Fruit fly (Drosophila melanogaster): ENCODE results near the gene CG9593.

The CG9593 gene

DNA sequence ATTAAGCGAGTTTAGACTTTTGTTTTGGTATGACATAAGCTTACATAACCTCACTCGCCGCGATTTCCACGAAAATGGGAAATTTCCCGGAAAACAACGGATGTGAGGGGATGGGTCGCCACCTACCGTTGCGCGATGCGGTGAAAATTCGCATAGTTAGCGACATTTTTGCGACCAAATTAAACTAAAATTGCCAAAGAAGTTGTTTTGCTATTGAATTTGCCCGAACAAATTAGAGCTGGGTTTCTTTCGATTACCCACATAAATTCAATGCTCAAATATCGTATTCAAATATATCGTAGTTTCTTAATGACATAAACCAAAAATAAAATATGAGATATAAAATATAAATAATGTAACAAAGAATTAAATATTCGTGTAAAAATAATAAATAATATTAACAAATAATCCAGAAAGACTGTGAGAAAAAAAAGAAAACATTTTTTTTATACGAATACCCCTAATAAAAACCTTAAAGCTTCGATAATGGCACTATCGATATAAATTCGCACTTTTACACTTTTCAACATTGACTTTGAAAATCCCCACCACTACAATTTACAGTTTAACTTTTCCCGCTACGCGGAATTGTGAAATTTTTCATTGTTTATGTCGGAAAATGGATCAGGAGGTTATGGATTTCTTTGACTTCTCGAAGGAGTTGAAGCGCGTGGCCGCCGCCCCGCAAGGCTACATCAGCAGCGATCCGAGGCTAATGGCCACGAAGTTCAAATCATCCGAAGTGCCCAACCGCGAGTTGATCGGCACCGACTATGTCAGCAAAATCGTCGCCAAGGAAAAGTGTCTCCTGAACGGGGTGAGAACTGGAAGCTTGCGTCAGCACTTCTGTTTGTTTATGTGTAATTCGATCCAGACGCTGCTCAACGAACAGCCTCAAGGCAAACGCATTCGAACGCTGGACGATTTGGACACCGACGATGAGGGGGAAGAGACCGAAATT, 35.1 kb downstream of the CG9593 start, which contains the start of the genes ND-23 and spn-E (continued):
- peak; percentile 26 for TF ChIP-seq lilli (GFP tag; optimal IDR thresholded peaks at IDR 0.05)
- no peak for TF ChIP-seq Nf-YB (GFP tag; optimal IDR thresholded peaks at IDR 0.05)
- no peak for TF ChIP-seq zfh2 (GFP tag; optimal IDR thresholded peaks at IDR 0.05)
- TF ChIP-seq Fer2 (tag; optimal IDR thresholded peaks at IDR 0.05) = peak; percentile 53
- TF ChIP-seq CG7556 (GFP tag; optimal IDR thresholded peaks at IDR 0.05) = peak; percentile 44
- no peak for TF ChIP-seq CG7987 (GFP tag; optimal IDR thresholded peaks at IDR 0.05)
- TF ChIP-seq CG14965 (GFP tag; optimal IDR thresholded peaks at IDR 0.05; ENCODE audit: borderline replicate concordance) = no peak
- TF ChIP-seq CG33213 (GFP tag; optimal IDR thresholded peaks at IDR 0.05) = no peak
- TF ChIP-seq CG2202 (tag; optimal IDR thresholded peaks at IDR 0.05) = no peak
- no peak for TF ChIP-seq CG4404 (GFP tag; IDR thresholded peaks at IDR 0.05)
- no peak for TF ChIP-seq eve (GFP tag; optimal IDR thresholded peaks at IDR 0.05)
- TF ChIP-seq sr (GFP tag; IDR thresholded peaks at IDR 0.05) = no peak
- peak; percentile 16; the same call in 1 of the 3 replicates for TF ChIP-seq dysf (GFP tag; IDR thresholded peaks at IDR 0.05)
- peak in 1 of 2 experiments; percentile 1 for TF ChIP-seq insv (GFP tag; optimal IDR thresholded peaks at IDR 0.05)
- no peak for TF ChIP-seq sim (GFP tag; IDR thresholded peaks at IDR 0.05)
- TF ChIP-seq tap (tag; optimal IDR thresholded peaks at IDR 0.05) = no peak
- TF ChIP-seq Stat92E (GFP tag; optimal IDR thresholded peaks at IDR 0.05) = no peak
- TF ChIP-seq CG12391 (tag; optimal IDR thresholded peaks at IDR 0.05) = peak; percentile 83
- TF ChIP-seq CG17359 (tag; optimal IDR thresholded peaks at IDR 0.05) = peak; percentile 28
- TF ChIP-seq HmgZ (tag; optimal IDR thresholded peaks at IDR 0.05) = no peak
- no peak for TF ChIP-seq C15 (GFP tag; IDR thresholded peaks at IDR 0.05)
- TF ChIP-seq Meics (GFP tag; optimal IDR thresholded peaks at IDR 0.05) = peak; percentile 43
- TF ChIP-seq CG2199 (GFP tag; IDR thresholded peaks at IDR 0.05) = no peak
- peak; percentile 67 for TF ChIP-seq CG15696 (tag; optimal IDR thresholded peaks at IDR 0.05)
- peak; percentile 70 for TF ChIP-seq Bgb (GFP tag; IDR thresholded peaks at IDR 0.05; ENCODE audit: partially characterized antibody)
- TF ChIP-seq CG15011 (GFP tag; optimal IDR thresholded peaks at IDR 0.05) = no peak
- peak; percentile 72 for TF ChIP-seq CG9932 (GFP tag; IDR thresholded peaks at IDR 0.05)
- TF ChIP-seq ken (GFP tag; IDR thresholded peaks at IDR 0.05) = 0 out of 3 replicates have a peak, but pooled peaks have one; percentile 47
- peak; percentile 49 for TF ChIP-seq CG9817 (tag; optimal IDR thresholded peaks at IDR 0.05)
- no peak for TF ChIP-seq CG11504 (tag; optimal IDR thresholded peaks at IDR 0.05)
- TF ChIP-seq CG10366 (GFP tag; IDR thresholded peaks at IDR 0.05) = peak; percentile 35; the same call in 1 of the 2 replicates
- TF ChIP-seq sens-2 (GFP tag; IDR thresholded peaks at IDR 0.05) = no peak; the same call in 1 of the 2 replicates
- TF ChIP-seq mirr (GFP tag; optimal IDR thresholded peaks at IDR 0.05) = no peak
- TF ChIP-seq CG11247 (GFP tag; IDR thresholded peaks at IDR 0.05) = no peak
- TF ChIP-seq Myb (GFP tag; optimal IDR thresholded peaks at IDR 0.05) = peak; percentile 36
- peak; percentile 45 for TF ChIP-seq CG13123 (GFP tag; optimal IDR thresholded peaks at IDR 0.05)
- TF ChIP-seq E2f2 (GFP tag; IDR thresholded peaks at IDR 0.05) = peak; percentile 89
- 0 out of 2 replicates have a peak, but pooled peaks have one; percentile 15 for TF ChIP-seq CG14667 (GFP tag; IDR thresholded peaks at IDR 0.05)
- no peak for TF ChIP-seq chm (GFP tag; IDR thresholded peaks at IDR 0.05)
- no peak for TF ChIP-seq MTF-1 (GFP tag; optimal IDR thresholded peaks at IDR 0.05; ENCODE audit: borderline replicate concordance)
- TF ChIP-seq CG10321 (GFP tag; IDR thresholded peaks at IDR 0.05) = no peak
- peak; percentile 87 for TF ChIP-seq CG17361 (GFP tag; IDR thresholded peaks at IDR 0.05)
- TF ChIP-seq Gsc (GFP tag; IDR thresholded peaks at IDR 0.05) = no peak
- no peak for TF ChIP-seq tup (GFP tag; optimal IDR thresholded peaks at IDR 0.05)
- TF ChIP-seq BtbVII (GFP tag; optimal IDR thresholded peaks at IDR 0.05) = no peak
- TF ChIP-seq Sox100B (GFP tag; optimal IDR thresholded peaks at IDR 0.05) = peak; percentile 54
- no peak for TF ChIP-seq PHDP (tag; optimal IDR thresholded peaks at IDR 0.05)
- TF ChIP-seq Sry-β (GFP tag; optimal IDR thresholded peaks at IDR 0.05) = no peak
